Worm (Caenorhabditis elegans) whole organism, late embryonic: ENCODE results near the gene ZK688.7.
A peak's percentile ranks its signal among the peaks of the same experiment; 100 is the strongest.
"Not testable (repeated sequence)": the region's sequence is repeated elsewhere in the genome, so short reads cannot be mapped to it uniquely, and the experiment has no call there.

Experiments used
- C38D4.7 ChIP-seq: fragments of 200-800 bp; sonication (Bioruptor generic); optimal IDR thresholded peaks from 2 replicates; lab custom pipeline; 2018; ENCODE audit warnings: mild to moderate bottlenecking, missing genetic modification characterization, moderate library complexity, missing compliant biosample characterization
- Y22D7AL.16 ChIP-seq: sonication (generic microtip); optimal IDR thresholded peaks from 2 replicates; lab custom pipeline; 2016; ENCODE audit warnings: missing genetic modification characterization, missing compliant biosample characterization
- ceh-24 ChIP-seq: sonication (generic microtip); optimal IDR thresholded peaks from 2 replicates; lab custom pipeline; 2016; ENCODE audit warnings: mild to moderate bottlenecking, missing genetic modification characterization, missing compliant biosample characterization
- ceh-30 ChIP-seq: fragments of 150-350 bp; optimal IDR thresholded peaks from 2 replicates; lab custom pipeline; 2014; ENCODE audit warnings: missing biosample characterization, missing genetic modification characterization
- ceh-45 ChIP-seq: fragments of 200-800 bp; sonication (Bioruptor generic); IDR thresholded peaks from 2 replicates; pipeline ENCODE4 v1.3.6; 2022; ENCODE audit warnings: missing genetic modification reagents, missing genetic modification characterization, missing compliant biosample characterization
- ceh-6 ChIP-seq: fragments of 200-800 bp; sonication (Bioruptor generic); optimal IDR thresholded peaks from 2 replicates; lab custom pipeline; 2018; ENCODE audit warnings: mild to moderate bottlenecking, missing genetic modification characterization, missing compliant biosample characterization
- che-1 ChIP-seq: sonication (generic microtip); optimal IDR thresholded peaks from 2 replicates; lab custom pipeline; 2016; ENCODE audit warnings: mild to moderate bottlenecking, missing genetic modification characterization, missing compliant biosample characterization
- dmd-4 ChIP-seq: sonication (generic microtip); optimal IDR thresholded peaks from 2 replicates; lab custom pipeline; 2016; ENCODE audit warnings: borderline replicate concordance, missing genetic modification characterization, missing compliant biosample characterization
- dve-1 ChIP-seq: sonication (generic microtip); optimal IDR thresholded peaks from 2 replicates; lab custom pipeline; 2017; ENCODE audit warnings: antibody characterized with exemption, mild to moderate bottlenecking, missing genetic modification characterization, missing compliant biosample characterization
- elt-2 ChIP-seq: sonication (generic microtip); optimal IDR thresholded peaks from 2 replicates; lab custom pipeline; 2016; ENCODE audit warnings: missing genetic modification reagents, missing genetic modification characterization, missing compliant biosample characterization
- fkh-6 ChIP-seq: sonication (generic microtip); optimal IDR thresholded peaks from 2 replicates; lab custom pipeline; 2016; ENCODE audit warnings: missing genetic modification characterization, missing compliant biosample characterization
- gmeb-2 ChIP-seq: sonication (generic microtip); optimal IDR thresholded peaks from 2 replicates; lab custom pipeline; 2016; ENCODE audit warnings: missing genetic modification characterization, inconsistent platforms, missing compliant biosample characterization
- hlh-30 ChIP-seq: sonication (generic microtip); optimal IDR thresholded peaks from 2 replicates; lab custom pipeline; 2017; ENCODE audit warnings: antibody characterized with exemption, missing genetic modification characterization, missing compliant biosample characterization; ENCODE audit not compliant: insufficient read depth
- lin-11 ChIP-seq: fragments of 200-800 bp; sonication (Bioruptor generic); optimal IDR thresholded peaks from 2 replicates; lab custom pipeline; 2018; ENCODE audit warnings: mild to moderate bottlenecking, missing genetic modification characterization, missing compliant biosample characterization
- nfya-1 ChIP-seq: sonication (generic microtip); optimal IDR thresholded peaks from 2 replicates; lab custom pipeline; 2017; ENCODE audit warnings: missing genetic modification characterization, mild to moderate bottlenecking, missing compliant biosample characterization, antibody characterized with exemption, moderate library complexity
- pag-3 ChIP-seq: sonication (generic microtip); optimal IDR thresholded peaks from 2 replicates; lab custom pipeline; 2016; ENCODE audit warnings: missing compliant biosample characterization, missing genetic modification characterization, borderline replicate concordance
- pat-9 ChIP-seq: fragments of 200-800 bp; sonication (Bioruptor generic); optimal IDR thresholded peaks from 2 replicates; lab custom pipeline; 2018; ENCODE audit warnings: mild to moderate bottlenecking, missing genetic modification characterization, moderate library complexity, missing compliant biosample characterization
- pha-2 ChIP-seq: sonication (generic microtip); optimal IDR thresholded peaks from 2 replicates; lab custom pipeline; 2017; ENCODE audit warnings: mild to moderate bottlenecking, missing genetic modification characterization, missing compliant biosample characterization
- pha-4 ChIP-seq: fragments of 150-350 bp; optimal IDR thresholded peaks from 2 replicates; lab custom pipeline; 2018; ENCODE audit warnings: missing biosample characterization, missing genetic modification reagents, missing genetic modification characterization
- pros-1 ChIP-seq: fragments of 150-350 bp; optimal IDR thresholded peaks from 2 replicates; lab custom pipeline; 2014; ENCODE audit warnings: missing biosample characterization, missing genetic modification reagents, missing genetic modification characterization
- sox-2 ChIP-seq: fragments of 200-800 bp; sonication (Bioruptor generic); IDR thresholded peaks from 2 replicates; pipeline ENCODE4 v1.3.6; 2022; ENCODE audit warnings: missing genetic modification reagents, missing genetic modification characterization, missing compliant biosample characterization
- syd-9 ChIP-seq: sonication (generic microtip); optimal IDR thresholded peaks from 2 replicates; lab custom pipeline; 2016; ENCODE audit warnings: mild to moderate bottlenecking, missing genetic modification characterization, moderate library complexity, missing compliant biosample characterization
- unc-3 ChIP-seq, 2 experiments: fragments of 200-800 bp in 1 of 2; sonication (Bioruptor generic) in 1 of 2; sonication (generic microtip) in 1 of 2; conservative IDR thresholded peaks in 1 of 2; optimal IDR thresholded peaks in 1 of 2; 2 replicates each; pipeline versions ENCODE4 v1.3.6 to Lab custom; 2016 to 2022; ENCODE audit warnings: missing compliant biosample characterization in 2 of 2, missing genetic modification characterization in 2 of 2, missing genetic modification reagents in 1 of 2
- unc-42 ChIP-seq: sonication (generic microtip); optimal IDR thresholded peaks from 2 replicates; lab custom pipeline; 2016; ENCODE audit warnings: missing genotype, missing genetic modification characterization, missing compliant biosample characterization
- unc-55 ChIP-seq: sonication (generic microtip); optimal IDR thresholded peaks from 2 replicates; lab custom pipeline; 2017; ENCODE audit warnings: missing biosample characterization, missing genetic modification reagents, missing genetic modification characterization
- unc-86 ChIP-seq: sonication (generic microtip); optimal IDR thresholded peaks from 2 replicates; lab custom pipeline; 2016; ENCODE audit warnings: missing genetic modification characterization, missing compliant biosample characterization
- ztf-16 ChIP-seq: sonication (generic microtip); optimal IDR thresholded peaks from 2 replicates; lab custom pipeline; 2017; ENCODE audit warnings: missing genetic modification characterization, missing compliant biosample characterization

Gene ZK688.7

DNA sequence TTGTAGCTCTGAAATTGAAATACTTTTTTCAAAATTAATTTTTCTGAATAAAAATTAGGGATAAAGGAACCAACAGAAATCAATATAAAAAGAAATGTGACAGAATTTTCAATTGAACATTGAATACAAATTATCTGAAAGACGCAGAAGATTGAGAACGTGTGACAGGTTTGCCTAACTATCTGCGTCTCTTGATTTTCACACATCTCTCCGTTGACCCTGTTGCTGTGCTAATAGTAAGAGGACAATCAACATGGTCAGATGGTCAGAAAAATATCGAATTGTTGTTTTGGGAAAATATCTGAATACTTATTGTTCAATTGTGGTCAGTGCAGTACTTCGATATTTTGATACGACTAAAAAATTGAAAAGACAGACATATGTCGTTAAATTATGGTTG, at the start of gene ZK688.7:
ZK688.7 (minus strand) TSS at position 14 of the 400 bp plus-strand sequence.
- TF ChIP-seq dve-1 (tag; lab: Kevin White, UChicago) (no peak), Y22D7AL.16 (tag; lab: Kevin White, UChicago) (no peak), hlh-30 (tag; lab: Kevin White, UChicago) (peak; percentile 81), C38D4.7 (GFP tag; lab: Kevin White, UChicago) (no peak), ceh-24 (no peak), ceh-6 (GFP tag; lab: Kevin White, UChicago) (no peak), sox-2 (no peak)
- TF ChIP-seq, all 69 proteins: peak for 1

- not testable (repeated sequence) for TF ChIP-seq unc-55; nfya-1; ceh-30 (tag; lab: Kevin White, UChicago)
- TF ChIP-seq, all 69 proteins: peak for 0; not testable (repeated sequence) for 69
These were observed 47.6 kb upstream of the ZK688.7 start, which contains the start of gene F54H12.10 for ce11 chrIII:7958922-7959609. F54H12.10 (minus strand) TSS chrIII:7958972.

DNA sequence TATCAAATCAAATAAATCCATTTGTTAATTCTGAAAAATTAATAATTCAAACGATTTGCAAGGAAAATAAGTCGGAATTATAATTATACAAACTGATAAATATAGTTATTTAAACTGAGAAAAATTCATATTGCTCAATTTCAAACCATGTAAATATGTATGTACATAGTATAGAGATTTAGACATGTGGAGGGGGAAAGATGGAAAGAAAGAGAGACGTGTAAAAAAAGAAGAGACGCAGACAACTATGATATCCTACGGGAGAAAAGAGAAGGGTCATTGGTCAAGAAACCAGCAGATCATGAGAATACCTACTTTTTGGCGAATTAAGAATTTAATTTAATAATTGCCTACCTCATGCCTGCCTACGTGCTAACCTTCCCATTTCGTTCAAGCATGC, 46.7 kb upstream of the ZK688.7 start, which contains the start of gene C29E4.11:
C29E4.11 (minus strand) TSS at position 30 of the 400 bp plus-strand sequence.
- TF ChIP-seq nfya-1 = peak; percentile 38
- TF ChIP-seq dmd-4 (tag; lab: Kevin White, UChicago) = no peak

DNA sequence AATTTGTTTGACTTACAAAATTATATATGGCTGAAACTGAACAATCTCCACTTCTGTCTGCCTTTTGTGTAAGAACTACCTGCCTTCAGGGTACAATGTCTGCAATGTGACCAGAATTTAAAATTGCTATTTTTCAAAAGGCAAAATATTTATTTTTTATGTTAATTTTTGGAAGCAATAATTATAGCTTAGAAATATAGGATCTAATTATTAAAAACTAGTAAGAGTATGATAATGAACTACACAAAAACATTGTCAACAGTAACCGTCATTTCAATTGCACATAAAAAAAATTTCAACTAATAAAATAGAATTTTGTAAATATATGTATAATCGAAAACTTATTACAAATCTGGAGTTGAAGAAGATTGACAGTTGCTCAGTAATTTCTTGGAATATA, 45.5 kb upstream of the ZK688.7 start, which contains the start of gene C29E4.9:
C29E4.9 (minus strand) TSS at position 101 of the 400 bp plus-strand sequence.
- TF ChIP-seq unc-3 (GFP tag; conservative IDR thresholded peaks at IDR 0.05; lab: Robert Waterston, UW) (no peak), unc-3 (tag; optimal IDR thresholded peaks at IDR 0.05; lab: Kevin White, UChicago) (no peak), ceh-30 (tag; lab: Kevin White, UChicago) (no peak), unc-42 (tag; lab: Kevin White, UChicago) (no peak), elt-2 (tag; lab: Kevin White, UChicago) (no peak), pha-2 (tag; lab: Kevin White, UChicago) (no peak)

DNA sequence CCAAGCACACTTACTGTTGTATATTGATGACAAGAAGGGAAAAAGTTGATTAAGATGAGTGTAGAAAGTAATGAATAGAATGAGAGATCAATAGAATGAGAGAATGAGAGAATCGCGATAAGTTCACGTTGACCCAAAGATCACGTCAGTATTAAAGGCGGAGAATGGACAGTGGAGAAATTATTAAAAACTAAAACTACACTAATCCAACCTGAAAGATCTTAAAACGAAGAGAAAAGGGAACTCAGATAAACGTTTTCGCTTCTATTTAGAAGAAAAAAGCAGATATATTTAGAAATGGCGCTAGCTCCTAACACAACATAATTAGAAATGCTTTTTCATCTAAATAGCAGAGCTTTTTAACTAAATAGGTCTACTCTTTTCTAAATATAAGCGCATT, 41.8 kb upstream of the ZK688.7 start, which contains the start of gene let-754:
let-754 (minus strand) TSS at position 101 of the 400 bp plus-strand sequence.
- TF ChIP-seq unc-42 (tag; lab: Kevin White, UChicago) (no peak), pag-3 (tag; lab: Kevin White, UChicago) (no peak), lin-11 (tag; lab: Kevin White, UChicago) (no peak), pha-2 (tag; lab: Kevin White, UChicago) (no peak), ceh-45 (GFP tag; lab: Robert Waterston, UW) (no peak), pha-4 (tag; lab: Kevin White, UChicago) (no peak), ztf-16 (tag; lab: Kevin White, UChicago) (no peak), unc-55 (no peak), ceh-24 (no peak), unc-86 (no peak), pat-9 (no peak), gmeb-2 (tag; lab: Kevin White, UChicago) (no peak)

DNA sequence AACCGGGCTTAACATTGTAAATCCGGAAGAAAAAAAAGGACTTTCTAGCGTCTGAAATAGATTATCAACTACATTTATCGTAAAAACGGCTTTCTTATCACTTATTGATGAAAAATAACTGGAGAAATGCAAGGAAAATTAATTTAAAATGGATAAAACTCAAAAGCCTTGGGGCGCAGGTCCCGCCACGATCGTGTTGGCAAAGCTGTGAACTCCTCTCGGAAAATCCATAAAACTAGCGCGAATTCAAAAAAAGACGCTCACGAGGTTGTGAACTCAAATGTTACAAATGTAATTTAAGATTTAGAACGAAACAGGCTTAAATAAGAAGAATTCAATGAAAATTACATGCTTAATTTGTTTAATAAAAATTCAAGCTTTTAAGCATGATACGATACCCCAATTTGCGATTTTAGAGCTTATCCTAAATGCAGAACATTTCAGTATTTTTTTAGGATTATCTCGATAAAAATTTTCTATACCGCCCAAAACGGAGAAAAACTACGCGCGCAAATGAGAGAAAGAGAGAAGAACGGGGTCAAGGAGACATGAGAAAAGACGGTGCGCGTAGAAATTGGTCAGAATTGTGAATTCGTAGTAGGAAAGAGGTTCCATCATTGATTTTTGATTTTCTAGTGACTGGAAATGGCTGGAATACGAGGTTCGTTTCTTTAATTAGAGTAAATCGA, 40.8 kb upstream of the ZK688.7 start, which contains the start of gene C29E4.15:
C29E4.15 (plus strand) TSS at position 547 of the 689 bp plus-strand sequence.
- TF ChIP-seq che-1 (tag; lab: Kevin White, UChicago) (no peak), unc-42 (tag; lab: Kevin White, UChicago) (peak; percentile 19)
- TF ChIP-seq, all 69 proteins: peak for 1

ce11 chrIII:7950447-7950846, 39.0 kb upstream of the ZK688.7 start:
- no peak for TF ChIP-seq syd-9
- TF ChIP-seq pros-1 (tag; lab: Kevin White, UChicago) = no peak
- no peak for TF ChIP-seq fkh-6 (tag; lab: Kevin White, UChicago)
